Worm (Caenorhabditis elegans) whole organism, midembryonic: ENCODE measurements around the gene kcnl-1.

Experiments used
- T22C8.4 ChIP-seq: fragments of 200-800 bp; sonication (Bioruptor generic); IDR thresholded peaks from 2 replicates; pipeline ENCODE4 v1.3.6; 2022; ENCODE audit warnings: missing genetic modification characterization, missing compliant biosample characterization
- ref-1 ChIP-seq: fragments of 200-800 bp; sonication (Bioruptor generic); conservative IDR thresholded peaks from 2 replicates; pipeline ENCODE4 v1.3.6; 2022; ENCODE audit warnings: missing genetic modification reagents, missing genetic modification characterization, missing compliant biosample characterization

DNA sequence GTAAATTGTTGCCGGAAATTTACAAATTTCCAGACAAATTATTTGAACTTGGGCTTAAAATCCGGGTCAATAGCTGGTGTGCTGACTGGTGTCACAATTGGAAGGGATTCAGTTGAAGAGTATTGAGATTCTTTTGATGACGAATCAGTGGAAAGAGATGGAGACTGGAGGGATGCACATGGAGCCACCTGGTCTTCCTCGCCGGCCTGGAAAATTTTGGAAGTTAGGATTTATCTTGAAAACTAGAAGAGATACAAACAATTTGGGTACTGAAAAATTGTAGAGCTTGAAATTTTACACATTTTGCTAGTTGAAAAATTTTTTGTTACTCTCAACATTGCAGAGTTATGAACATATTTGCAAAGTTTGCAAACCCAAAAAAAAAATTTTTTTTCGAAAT is 45.1 kb upstream of the kcnl-1 start:
- TF ChIP-seq T22C8.4 (GFP tag; lab: Robert Waterston, UW) (no peak), ref-1 (GFP tag; lab: Robert Waterston, UW) (no peak)
